Worm (Caenorhabditis elegans): ENCODE results near the gene R03E9.2.

ce11 chrX:6692896-6693295 lies 40.2 kb downstream of the R03E9.2 start:
- TF ChIP-seq ztf-23 (GFP tag; IDR thresholded peaks at IDR 0.05): no peak
- TF ChIP-seq ztf-29 (GFP tag; IDR thresholded peaks at IDR 0.05): no peak
- TF ChIP-seq T22C8.4 (GFP tag; IDR thresholded peaks at IDR 0.05): no peak
- no peak for TF ChIP-seq ref-1 (GFP tag; conservative IDR thresholded peaks at IDR 0.05)
- no peak for TF ChIP-seq flt-1 (GFP tag; IDR thresholded peaks at IDR 0.05)
- no peak for TF ChIP-seq klf-2 (GFP tag; conservative IDR thresholded peaks at IDR 0.05)
- TF ChIP-seq tab-1 (GFP tag; IDR thresholded peaks at IDR 0.05): no peak
- no peak for TF ChIP-seq med-1 (GFP tag; optimal IDR thresholded peaks at IDR 0.05; ENCODE audit: insufficient read depth)
